Worm (Caenorhabditis elegans): ENCODE data around the gene klp-18.
A peak's percentile ranks its signal among the peaks of the same experiment; 100 is the strongest.

The klp-18 gene

ce11 chrIV:7016502-7016901 lies 23.5 kb upstream of the klp-18 start (continued):
- TF ChIP-seq fkh-10 (GFP tag; optimal IDR thresholded peaks at IDR 0.05) (no peak), C34B4.2 (tag; optimal IDR thresholded peaks at IDR 0.05) (no peak), lin-39 (tag; optimal IDR thresholded peaks at IDR 0.05) (no peak), nhr-12 (tag; optimal IDR thresholded peaks at IDR 0.05) (no peak), pax-3 (tag; optimal IDR thresholded peaks at IDR 0.05) (no peak), hlh-17 (GFP tag; optimal IDR thresholded peaks at IDR 0.05; ENCODE audit: borderline replicate concordance) (no peak), ceh-63 (GFP tag; optimal IDR thresholded peaks at IDR 0.05) (no peak), nhr-76 (tag; optimal IDR thresholded peaks at IDR 0.05) (no peak), ceh-88 (GFP tag; IDR thresholded peaks at IDR 0.05) (no peak), sup-37 (GFP tag; optimal IDR thresholded peaks at IDR 0.05) (no peak)

DNA sequence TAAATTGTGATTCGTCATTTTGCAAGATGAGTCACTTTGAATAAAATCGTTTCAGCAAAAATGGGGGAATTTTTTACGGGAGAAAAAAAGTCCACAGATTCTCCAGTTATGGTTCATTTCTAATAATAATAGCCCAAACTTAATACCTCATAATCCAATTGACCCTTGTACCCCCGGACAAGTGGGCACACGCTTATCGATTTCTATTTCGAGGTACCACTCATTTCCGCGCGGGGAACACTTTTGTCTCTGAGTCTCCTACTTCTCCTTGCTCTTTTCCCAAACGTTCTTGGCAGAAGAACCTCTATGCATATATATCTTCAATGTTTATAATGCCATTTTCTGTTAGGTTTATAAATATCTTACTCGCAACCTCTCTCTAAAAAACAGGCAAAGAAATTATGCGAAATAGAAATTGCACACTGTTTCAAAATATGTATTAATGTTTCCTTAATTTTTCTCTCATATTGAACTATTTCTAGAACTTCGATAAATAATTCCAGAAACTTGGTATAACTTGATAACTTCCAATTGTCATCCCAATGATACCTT lies 22.8 kb upstream of the klp-18 start, which contains the start of gene gldi-4:
Gene gldi-4 (plus strand): TSS at position 502 of the 552 bp plus-strand sequence.
- no peak for TF ChIP-seq hlh-4 (tag; optimal IDR thresholded peaks at IDR 0.05)
- TF ChIP-seq nhr-84 (tag; optimal IDR thresholded peaks at IDR 0.05): no peak
- TF ChIP-seq xbp-1 (tag; optimal IDR thresholded peaks at IDR 0.05): no peak
- TF ChIP-seq fkh-8 (tag; optimal IDR thresholded peaks at IDR 0.05): no peak
- no peak for TF ChIP-seq fkh-4 (tag; optimal IDR thresholded peaks at IDR 0.05; ENCODE audit: borderline replicate concordance)
- TF ChIP-seq nhr-237 (tag; optimal IDR thresholded peaks at IDR 0.05): no peak
- no peak for TF ChIP-seq rnt-1 (tag; optimal IDR thresholded peaks at IDR 0.05)
- TF ChIP-seq mef-2 (tag; optimal IDR thresholded peaks at IDR 0.05): no peak
- no peak for TF ChIP-seq sox-4 (tag; optimal IDR thresholded peaks at IDR 0.05)
- TF ChIP-seq sptf-1 (tag; optimal IDR thresholded peaks at IDR 0.05): no peak
- TF ChIP-seq F16B12.6 (tag; optimal IDR thresholded peaks at IDR 0.05): no peak
- TF ChIP-seq C04F5.9 (tag; optimal IDR thresholded peaks at IDR 0.05): no peak
- TF ChIP-seq tbx-2 (tag; optimal IDR thresholded peaks at IDR 0.05): no peak

DNA sequence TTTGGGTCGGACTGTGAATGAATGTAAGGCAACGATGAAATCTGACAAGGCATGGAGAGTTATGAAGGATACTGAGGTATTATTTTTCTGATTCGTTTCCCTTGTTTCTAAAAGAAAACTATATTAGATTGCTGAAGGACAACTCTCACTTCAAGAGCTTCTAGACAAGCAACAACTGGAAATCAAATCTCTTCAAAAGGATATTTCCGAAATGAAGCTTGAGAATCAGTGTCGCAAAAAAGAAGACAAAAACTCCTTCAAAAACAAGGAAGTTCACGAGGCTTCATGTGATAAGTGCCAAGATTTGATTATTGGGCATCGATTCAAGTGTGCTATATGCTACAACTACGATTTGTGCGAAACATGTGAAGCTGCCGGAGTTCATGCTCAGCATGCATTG lies 21.4 kb upstream of the klp-18 start:
- TF ChIP-seq fkh-10 (GFP tag; optimal IDR thresholded peaks at IDR 0.05): peak; percentile 94
- TF ChIP-seq ets-5 (GFP tag; IDR thresholded peaks at IDR 0.05): no peak
- TF ChIP-seq lin-15B (tag; optimal IDR thresholded peaks at IDR 0.05): no peak
- peak; percentile 36 for TF ChIP-seq lin-14 (GFP tag; optimal IDR thresholded peaks at IDR 0.05)

ce11 chrIV:7020630-7021029 lies 19.4 kb upstream of the klp-18 start:
- TF ChIP-seq snpc-4 (tag; optimal IDR thresholded peaks at IDR 0.05) (no peak), lin-13 (GFP tag; optimal IDR thresholded peaks at IDR 0.05) (no peak), pqm-1 (tag; optimal IDR thresholded peaks at IDR 0.05) (no peak), ztf-11 (tag; optimal IDR thresholded peaks at IDR 0.05) (no peak), xbp-1 (tag; optimal IDR thresholded peaks at IDR 0.05) (no peak), nhr-90 (tag; optimal IDR thresholded peaks at IDR 0.05; ENCODE audit: poor library complexity) (peak; percentile 28), nhr-12 (tag; optimal IDR thresholded peaks at IDR 0.05) (no peak), ceh-63 (GFP tag; optimal IDR thresholded peaks at IDR 0.05) (no peak), irx-1 (tag; optimal IDR thresholded peaks at IDR 0.05) (no peak), dsc-1 (tag; optimal IDR thresholded peaks at IDR 0.05) (no peak), blmp-1 (tag; optimal IDR thresholded peaks at IDR 0.05) (peak; percentile 65), nhr-85 (tag) (peak; percentile 86), nhr-71 (tag; optimal IDR thresholded peaks at IDR 0.05) (peak; percentile 66), ztf-4 (tag; optimal IDR thresholded peaks at IDR 0.05) (no peak), nhr-77 (tag; optimal IDR thresholded peaks at IDR 0.05) (no peak), alr-1 (tag; optimal IDR thresholded peaks at IDR 0.05; ENCODE audit: borderline replicate concordance) (no peak), C16A3.4 (tag; optimal IDR thresholded peaks at IDR 0.05) (peak; percentile 24), nhr-28 (tag; optimal IDR thresholded peaks at IDR 0.05) (no peak), sup-37 (GFP tag; optimal IDR thresholded peaks at IDR 0.05) (no peak), ets-5 (GFP tag; IDR thresholded peaks at IDR 0.05) (no peak), elt-2 (tag; optimal IDR thresholded peaks at IDR 0.05) (peak; percentile 80), pag-3 (tag; optimal IDR thresholded peaks at IDR 0.05; ENCODE audit: borderline replicate concordance, insufficient read depth) (no peak), tbx-2 (tag; optimal IDR thresholded peaks at IDR 0.05) (no peak), mep-1 (tag; optimal IDR thresholded peaks at IDR 0.05) (peak; percentile 17), tlp-1 (tag; optimal IDR thresholded peaks at IDR 0.05) (no peak), ceh-82 (tag; optimal IDR thresholded peaks at IDR 0.05) (no peak), nhr-47 (tag; optimal IDR thresholded peaks at IDR 0.05) (no peak), rnt-1 (tag; optimal IDR thresholded peaks at IDR 0.05) (no peak), jun-1 (tag; optimal IDR thresholded peaks at IDR 0.05) (no peak)
